Worm (Caenorhabditis elegans): ENCODE results near the gene spo-11.
A peak's percentile ranks its signal among the peaks of the same experiment; 100 is the strongest.

The spo-11 gene

DNA sequence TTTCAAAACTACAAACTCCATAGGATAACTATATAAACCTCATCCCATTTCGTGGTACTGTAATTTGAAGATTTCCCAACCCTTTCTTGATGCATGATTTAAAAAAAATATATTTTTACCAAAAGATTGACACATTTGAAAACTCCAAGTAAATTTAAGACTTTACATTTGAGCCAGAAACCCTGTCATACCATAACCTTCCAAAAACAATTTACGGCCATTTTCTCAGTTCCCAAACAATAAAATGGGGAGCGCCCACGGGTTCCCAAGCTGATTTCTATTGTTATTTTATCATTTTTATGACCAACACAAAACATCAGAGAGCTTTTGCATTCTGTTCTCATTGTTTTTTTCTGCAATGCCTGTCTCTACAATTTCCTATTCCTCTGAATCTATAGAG lies 12.0 kb downstream of the spo-11 start, which contains the start of gene clc-9:
TSS of gene clc-9 (plus strand) at position 301 of the 400 bp plus-strand sequence.
- TF ChIP-seq aly-2 (tag; optimal IDR thresholded peaks at IDR 0.05), result no peak
- no peak for TF ChIP-seq snpc-4 (tag; optimal IDR thresholded peaks at IDR 0.05)
- no peak for TF ChIP-seq nhr-129 (tag; optimal IDR thresholded peaks at IDR 0.05)
- no peak for TF ChIP-seq mdl-1 (tag; optimal IDR thresholded peaks at IDR 0.05)
- TF ChIP-seq unc-62 (GFP tag; optimal IDR thresholded peaks at IDR 0.05), result no peak
- TF ChIP-seq sma-9 (GFP tag; optimal IDR thresholded peaks at IDR 0.05), result no peak
- TF ChIP-seq sma-9 (tag; optimal IDR thresholded peaks at IDR 0.05), result no peak
- no peak for TF ChIP-seq C34F6.9 (tag; optimal IDR thresholded peaks at IDR 0.05)
- no peak for TF ChIP-seq ztf-1 (GFP tag; conservative IDR thresholded peaks at IDR 0.05)
- no peak for TF ChIP-seq alr-1 (tag; optimal IDR thresholded peaks at IDR 0.05)
- TF ChIP-seq elt-3 (tag; optimal IDR thresholded peaks at IDR 0.05), result no peak
- TF ChIP-seq Y55F3AM.14 (GFP tag; optimal IDR thresholded peaks at IDR 0.05), result no peak
- TF ChIP-seq sem-4 (tag; optimal IDR thresholded peaks at IDR 0.05), result no peak
- no peak for TF ChIP-seq F13H6.1 (tag; optimal IDR thresholded peaks at IDR 0.05)
- no peak for TF ChIP-seq nhr-11 (tag; optimal IDR thresholded peaks at IDR 0.05)
- no peak for TF ChIP-seq lin-11 (tag; optimal IDR thresholded peaks at IDR 0.05)
- no peak for TF ChIP-seq unc-55 (GFP tag; optimal IDR thresholded peaks at IDR 0.05)
- TF ChIP-seq fos-1 (tag; optimal IDR thresholded peaks at IDR 0.05), result no peak
- no peak for TF ChIP-seq unc-39 (tag; optimal IDR thresholded peaks at IDR 0.05)
- no peak for TF ChIP-seq lin-13 (GFP tag; optimal IDR thresholded peaks at IDR 0.05)
- TF ChIP-seq ama-1 (optimal IDR thresholded peaks at IDR 0.05), result no peak

- TF ChIP-seq elt-3 (tag; optimal IDR thresholded peaks at IDR 0.05) (no peak), nhr-129 (tag; optimal IDR thresholded peaks at IDR 0.05) (peak; percentile 44), crh-2 (tag; optimal IDR thresholded peaks at IDR 0.05) (peak; percentile 49), peb-1 (tag; optimal IDR thresholded peaks at IDR 0.05) (no peak), lsy-2 (tag; optimal IDR thresholded peaks at IDR 0.05) (peak in 1 of 2 experiments; percentile 21)
Observed at ce11 chrIV:11111898-11112297, 12.8 kb downstream of the spo-11 start.

DNA sequence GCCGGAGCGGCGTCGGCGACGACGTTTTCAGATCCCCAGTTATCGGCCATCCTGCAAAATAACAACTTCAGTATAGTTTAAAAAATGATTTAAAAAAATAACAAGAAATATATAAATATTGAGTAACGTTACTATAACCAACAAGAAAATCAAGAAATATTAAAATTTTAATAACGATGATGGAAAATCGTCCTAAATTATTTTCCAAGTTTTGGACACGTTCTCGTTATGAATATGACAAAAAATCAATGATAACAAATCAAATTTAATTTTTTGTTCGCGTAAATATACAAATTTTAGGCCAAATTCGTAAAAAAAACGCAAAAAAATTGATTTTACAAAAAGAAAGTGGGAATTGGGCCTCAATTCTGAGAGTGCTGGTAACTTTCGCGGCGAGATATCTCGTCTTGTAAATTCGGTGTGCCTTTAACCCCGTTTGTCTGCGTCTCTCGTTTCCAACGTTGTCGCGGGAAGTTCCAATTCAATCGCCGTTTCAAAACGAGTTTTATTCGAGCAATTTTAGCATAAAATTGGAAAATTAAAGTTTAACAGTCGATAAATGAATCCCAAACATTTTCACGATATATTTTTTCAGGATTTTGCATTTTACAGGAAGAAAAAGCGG lies 13.6 kb downstream of the spo-11 start, which contains the start of gene rps-5:
TSS of gene rps-5 (minus strand) at position 51 of the 625 bp plus-strand sequence.
- TF ChIP-seq sem-4 (tag; optimal IDR thresholded peaks at IDR 0.05) (peak; percentile 29), ztf-11 (tag; optimal IDR thresholded peaks at IDR 0.05) (no peak), nhr-11 (tag; optimal IDR thresholded peaks at IDR 0.05) (no peak), snpc-4 (tag; optimal IDR thresholded peaks at IDR 0.05) (peak; percentile 49), gmeb-1 (tag; optimal IDR thresholded peaks at IDR 0.05) (peak; percentile 78), nhr-21 (tag; optimal IDR thresholded peaks at IDR 0.05) (peak; percentile 33), ceh-82 (tag; optimal IDR thresholded peaks at IDR 0.05) (no peak), blmp-1 (tag; optimal IDR thresholded peaks at IDR 0.05; ENCODE audit: insufficient read depth) (no peak), unc-62 (GFP tag; optimal IDR thresholded peaks at IDR 0.05) (no peak), peb-1 (tag; optimal IDR thresholded peaks at IDR 0.05) (no peak), ama-1 (optimal IDR thresholded peaks at IDR 0.05) (peak; percentile 18), lsy-2 (tag; optimal IDR thresholded peaks at IDR 0.05) (peak; percentile 50 to 89), unc-39 (tag; optimal IDR thresholded peaks at IDR 0.05) (no peak), lin-11 (tag; optimal IDR thresholded peaks at IDR 0.05) (peak; percentile 47), crh-2 (tag; optimal IDR thresholded peaks at IDR 0.05) (peak; percentile 65), sma-3 (GFP tag; optimal IDR thresholded peaks at IDR 0.05) (peak; percentile 22), ztf-1 (GFP tag; conservative IDR thresholded peaks at IDR 0.05) (no peak), nhr-77 (tag; optimal IDR thresholded peaks at IDR 0.05) (no peak), skn-1 (tag; optimal IDR thresholded peaks at IDR 0.05) (no peak), ceh-16 (tag; optimal IDR thresholded peaks at IDR 0.05) (no peak), mab-5 (tag; optimal IDR thresholded peaks at IDR 0.05) (peak; percentile 14), alr-1 (tag; optimal IDR thresholded peaks at IDR 0.05) (no peak), mdl-1 (tag; optimal IDR thresholded peaks at IDR 0.05) (no peak), mbf-1 (tag; optimal IDR thresholded peaks at IDR 0.05) (no peak), ZK546.5 (tag; optimal IDR thresholded peaks at IDR 0.05) (peak; percentile 15), zag-1 (tag; optimal IDR thresholded peaks at IDR 0.05) (no peak), nhr-6 (tag; optimal IDR thresholded peaks at IDR 0.05) (no peak), sma-9 (GFP tag; optimal IDR thresholded peaks at IDR 0.05) (peak; percentile 41), sma-9 (tag; optimal IDR thresholded peaks at IDR 0.05) (no peak), nhr-25 (tag; optimal IDR thresholded peaks at IDR 0.05) (peak; percentile 59), unc-55 (GFP tag; optimal IDR thresholded peaks at IDR 0.05) (peak; percentile 86), egl-27 (tag; optimal IDR thresholded peaks at IDR 0.05) (no peak), elt-3 (tag; optimal IDR thresholded peaks at IDR 0.05) (no peak), aly-2 (tag; optimal IDR thresholded peaks at IDR 0.05) (no peak), nhr-129 (tag; optimal IDR thresholded peaks at IDR 0.05) (peak; percentile 71), R02D3.7 (tag; optimal IDR thresholded peaks at IDR 0.05) (no peak), nhr-10 (tag; optimal IDR thresholded peaks at IDR 0.05) (no peak), lin-13 (GFP tag; optimal IDR thresholded peaks at IDR 0.05) (peak; percentile 61), elt-1 (tag; optimal IDR thresholded peaks at IDR 0.05) (no peak), ztf-4 (tag; optimal IDR thresholded peaks at IDR 0.05) (no peak), F13H6.1 (tag; optimal IDR thresholded peaks at IDR 0.05) (peak; percentile 20), nhr-12 (tag; optimal IDR thresholded peaks at IDR 0.05) (no peak), Y55F3AM.14 (GFP tag; optimal IDR thresholded peaks at IDR 0.05) (no peak), fos-1 (tag; optimal IDR thresholded peaks at IDR 0.05) (peak; percentile 33), C34F6.9 (tag; optimal IDR thresholded peaks at IDR 0.05) (peak; percentile 71), dmd-4 (tag; optimal IDR thresholded peaks at IDR 0.05) (no peak)

All from whole organism, L2 larva.